Worm (Caenorhabditis elegans) whole organism, L3 larva: ENCODE data around the gene F41F3.1.

Source experiments
- R02D3.7 ChIP-seq: fragments of 150-350 bp; optimal IDR thresholded peaks from 2 replicates; lab custom pipeline; 2014; ENCODE audit warnings: missing biosample characterization, missing genetic modification characterization
- ZK546.5 ChIP-seq: sonication (generic microtip); optimal IDR thresholded peaks from 2 replicates; lab custom pipeline; 2017; ENCODE audit warnings: missing biosample characterization, missing genetic modification characterization
- ama-1 ChIP-seq: fragments of 150-350 bp; optimal IDR thresholded peaks from 2 replicates; lab custom pipeline; 2018
- ceh-16 ChIP-seq: sonication (generic microtip); optimal IDR thresholded peaks from 2 replicates; lab custom pipeline; 2017; ENCODE audit warnings: missing biosample characterization, missing genetic modification characterization
- daf-12 ChIP-seq: fragments of 150-350 bp; optimal IDR thresholded peaks from 2 replicates; lab custom pipeline; 2014; ENCODE audit warnings: missing biosample characterization, missing genetic modification reagents, missing genetic modification characterization
- egl-5 ChIP-seq: fragments of 150-350 bp; optimal IDR thresholded peaks from 2 replicates; lab custom pipeline; 2017; ENCODE audit warnings: missing biosample characterization, missing genetic modification reagents, missing genetic modification characterization, inconsistent platforms
- elt-1 ChIP-seq: fragments of 150-350 bp; optimal IDR thresholded peaks from 2 replicates; lab custom pipeline; 2014; ENCODE audit warnings: missing biosample characterization, missing genetic modification characterization
- elt-2 ChIP-seq: sonication (generic microtip); optimal IDR thresholded peaks from 2 replicates; lab custom pipeline; 2016; ENCODE audit warnings: missing genetic modification reagents, mild to moderate bottlenecking, missing genetic modification characterization, missing compliant biosample characterization
- elt-3 ChIP-seq, 3 experiments: fragments of 150-350 bp in 1 of 3; sonication (generic microtip) in 2 of 3; optimal IDR thresholded peaks; 2 replicates in 2 of 3; 4 replicates in 1 of 3; lab custom pipeline; 2014 to 2017; ENCODE audit warnings: missing biosample characterization in 3 of 3, missing genetic modification characterization in 3 of 3
- fkh-10 ChIP-seq: sonication (generic microtip); optimal IDR thresholded peaks from 2 replicates; lab custom pipeline; 2017; ENCODE audit warnings: missing biosample characterization, missing genetic modification reagents, missing genetic modification characterization
- fkh-2 ChIP-seq: fragments of 150-350 bp; optimal IDR thresholded peaks from 2 replicates; lab custom pipeline; 2014; ENCODE audit warnings: missing biosample characterization, missing genetic modification reagents, missing genetic modification characterization
- fos-1 ChIP-seq: fragments of 150-350 bp; optimal IDR thresholded peaks from 2 replicates; lab custom pipeline; 2014; ENCODE audit warnings: missing biosample characterization, missing genetic modification characterization
- hmg-11 ChIP-seq: sonication (generic microtip); optimal IDR thresholded peaks from 2 replicates; lab custom pipeline; 2016; ENCODE audit warnings: missing genetic modification characterization, missing compliant biosample characterization
- lin-15B ChIP-seq: fragments of 150-350 bp; optimal IDR thresholded peaks from 2 replicates; lab custom pipeline; 2014; ENCODE audit warnings: missing biosample characterization, missing genetic modification characterization
- lin-39 ChIP-seq: fragments of 150-350 bp; optimal IDR thresholded peaks from 2 replicates; lab custom pipeline; 2018; ENCODE audit warnings: missing biosample characterization, missing genetic modification reagents, missing genetic modification characterization
- lsy-12 ChIP-seq: sonication (generic microtip); optimal IDR thresholded peaks from 2 replicates; lab custom pipeline; 2016; ENCODE audit warnings: mild to moderate bottlenecking, missing genetic modification characterization, missing compliant biosample characterization
- mdl-1 ChIP-seq: fragments of 150-350 bp; optimal IDR thresholded peaks from 2 replicates; lab custom pipeline; 2014; ENCODE audit warnings: missing biosample characterization, missing genetic modification characterization
- mml-1 ChIP-seq: fragments of 150-350 bp; sonication (generic microtip); optimal IDR thresholded peaks from 3 replicates; lab custom pipeline; 2014; ENCODE audit warnings: missing biosample characterization, missing genetic modification characterization
- nfya-1 ChIP-seq: sonication (generic microtip); optimal IDR thresholded peaks from 2 replicates; lab custom pipeline; 2017; ENCODE audit warnings: missing genetic modification characterization, mild to moderate bottlenecking, missing compliant biosample characterization, antibody characterized with exemption, moderate library complexity; ENCODE audit not compliant: insufficient read depth
- nhr-11 ChIP-seq: fragments of 150-350 bp; optimal IDR thresholded peaks from 2 replicates; lab custom pipeline; 2014; ENCODE audit warnings: missing biosample characterization, missing genetic modification characterization
- nhr-12 ChIP-seq: fragments of 150-350 bp; optimal IDR thresholded peaks from 2 replicates; lab custom pipeline; 2014; ENCODE audit warnings: missing biosample characterization, missing genetic modification characterization
- nhr-23 ChIP-seq: fragments of 150-350 bp; optimal IDR thresholded peaks from 2 replicates; lab custom pipeline; 2014; ENCODE audit warnings: missing biosample characterization, missing genetic modification reagents, missing genetic modification characterization
- nhr-237 ChIP-seq: fragments of 150-350 bp; optimal IDR thresholded peaks from 2 replicates; lab custom pipeline; 2014; ENCODE audit warnings: missing biosample characterization, missing genetic modification characterization
- nhr-25 ChIP-seq: sonication (generic microtip); optimal IDR thresholded peaks from 2 replicates; lab custom pipeline; 2017; ENCODE audit warnings: missing biosample characterization, missing genetic modification characterization
- nhr-28 ChIP-seq: fragments of 150-350 bp; optimal IDR thresholded peaks from 2 replicates; lab custom pipeline; 2014; ENCODE audit warnings: missing biosample characterization, missing genetic modification characterization
- nhr-67 ChIP-seq: fragments of 150-350 bp; optimal IDR thresholded peaks from 2 replicates; lab custom pipeline; 2014; ENCODE audit warnings: missing biosample characterization, missing genetic modification characterization
- nhr-76 ChIP-seq: fragments of 150-350 bp; sonication (generic microtip); optimal IDR thresholded peaks from 5 replicates; lab custom pipeline; 2014; ENCODE audit warnings: missing biosample characterization, missing genetic modification characterization
- pqm-1 ChIP-seq: fragments of 150-350 bp; optimal IDR thresholded peaks from 2 replicates; lab custom pipeline; 2017; ENCODE audit warnings: missing biosample characterization, missing genetic modification characterization, inconsistent platforms
- sea-2 ChIP-seq: fragments of 150-350 bp; sonication (generic microtip); optimal IDR thresholded peaks from 4 replicates; lab custom pipeline; 2014; ENCODE audit warnings: missing biosample characterization, missing genetic modification reagents, missing genetic modification characterization
- skn-1 ChIP-seq: fragments of 150-350 bp; optimal IDR thresholded peaks from 2 replicates; lab custom pipeline; 2014; ENCODE audit warnings: missing biosample characterization, missing genetic modification characterization
- snpc-4 ChIP-seq: fragments of 150-350 bp; optimal IDR thresholded peaks from 2 replicates; lab custom pipeline; 2014; ENCODE audit warnings: missing biosample characterization, missing genetic modification characterization
- tbx-2 ChIP-seq: sonication (generic microtip); optimal IDR thresholded peaks from 2 replicates; lab custom pipeline; 2016; ENCODE audit warnings: mild to moderate bottlenecking, missing genetic modification characterization, missing compliant biosample characterization
- unc-39 ChIP-seq: sonication (generic microtip); optimal IDR thresholded peaks from 4 replicates; lab custom pipeline; 2017; ENCODE audit warnings: missing biosample characterization, missing genetic modification characterization
- unc-62 ChIP-seq: fragments of 150-350 bp; sonication (generic microtip); optimal IDR thresholded peaks from 4 replicates; lab custom pipeline; 2014; ENCODE audit warnings: missing biosample characterization, missing genetic modification reagents, missing genetic modification characterization
- zag-1 ChIP-seq: fragments of 150-350 bp; optimal IDR thresholded peaks from 2 replicates; lab custom pipeline; 2014; ENCODE audit warnings: missing biosample characterization, missing genetic modification characterization
- ztf-11 ChIP-seq: fragments of 150-350 bp; optimal IDR thresholded peaks from 2 replicates; lab custom pipeline; 2014; ENCODE audit warnings: missing biosample characterization, missing genetic modification characterization

F41F3.1 gene

DNA sequence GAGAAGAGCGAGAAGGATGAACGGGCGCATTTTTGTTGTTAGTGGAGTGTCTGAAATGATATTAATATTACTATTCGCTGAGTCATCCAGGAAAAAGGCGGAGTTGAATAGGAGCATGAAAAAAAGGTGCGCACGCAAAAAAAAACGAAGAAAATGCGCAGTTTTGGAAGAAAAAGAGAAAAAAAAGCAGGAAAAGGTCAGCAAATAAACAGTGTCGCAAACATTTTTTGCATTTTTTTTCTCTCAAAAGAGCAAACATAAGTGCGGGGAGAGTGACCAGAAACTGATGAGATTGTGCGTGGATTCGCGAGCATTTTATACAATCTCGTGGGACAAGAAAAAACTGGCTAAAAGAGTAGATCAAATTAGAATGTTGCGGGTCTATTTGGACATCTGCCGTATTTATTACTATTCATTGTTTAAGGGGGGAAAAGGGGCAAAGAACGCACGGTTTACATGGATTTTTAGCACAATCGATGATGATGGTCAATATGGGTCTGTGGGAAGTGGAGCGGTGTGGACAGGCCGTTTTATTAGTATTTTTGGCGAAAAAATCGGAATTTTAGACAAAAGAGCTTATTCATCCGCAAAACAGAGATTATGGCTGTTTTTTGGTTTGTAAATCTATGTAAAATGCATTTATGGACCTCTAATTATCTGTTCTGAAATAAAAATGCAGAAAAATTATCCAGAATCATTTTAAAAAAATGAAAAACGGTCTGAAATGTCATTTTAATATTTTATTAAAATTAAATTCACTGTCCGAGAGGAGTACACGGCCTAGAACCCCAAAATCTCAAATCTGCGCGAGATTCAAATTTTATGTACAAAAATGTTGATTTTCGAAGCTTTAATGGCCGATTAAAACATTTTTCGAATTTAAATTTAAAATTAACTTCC lies 38.3 kb downstream of the F41F3.1 start, which contains the start of gene cpg-8:
cpg-8 (minus strand) TSS at position 51 of the 900 bp plus-strand sequence.
- TF ChIP-seq mdl-1, result no peak
- no peak for TF ChIP-seq elt-1 (tag; lab: Kevin White, UChicago)
- no peak for TF ChIP-seq nhr-237 (tag; lab: Kevin White, UChicago)
- TF ChIP-seq ZK546.5 (tag; lab: Kevin White, UChicago), result no peak
- no peak for TF ChIP-seq ama-1 (lab: Kevin White, UChicago)
- no peak for TF ChIP-seq lin-15B (tag; lab: Kevin White, UChicago)
- TF ChIP-seq pqm-1 (tag; lab: Kevin White, UChicago), result no peak
- no peak for TF ChIP-seq zag-1 (tag; lab: Kevin White, UChicago)
- TF ChIP-seq fkh-2 (tag; lab: Kevin White, UChicago), result no peak
- TF ChIP-seq hmg-11 (tag; lab: Kevin White, UChicago), result no peak
- no peak for TF ChIP-seq lin-39
- TF ChIP-seq ztf-11, result no peak
- no peak for TF ChIP-seq fkh-10 (GFP tag; lab: Kevin White, UChicago)
- no peak for TF ChIP-seq elt-3 (tag; optimal IDR thresholded peaks at IDR 0.05; lab: Kevin White, UChicago)

DNA sequence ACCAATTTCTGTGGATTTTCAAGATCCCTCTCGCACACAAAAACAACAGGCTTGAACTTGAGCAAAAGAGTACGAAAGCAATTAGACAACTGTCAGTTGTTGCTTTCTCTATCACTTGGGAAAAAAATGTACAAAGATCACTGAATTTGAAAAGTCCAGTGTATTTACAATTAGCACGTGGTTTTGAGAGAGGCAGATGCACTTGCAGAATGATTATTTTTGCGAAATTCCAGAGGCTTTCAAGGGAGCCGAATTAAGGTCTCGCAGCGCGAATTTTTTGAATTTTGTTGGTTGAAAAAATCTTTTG lies 38.9 kb downstream of the F41F3.1 start:
- TF ChIP-seq egl-5 (tag; lab: Kevin White, UChicago) (peak; percentile 7), snpc-4 (no peak), skn-1 (tag; lab: Kevin White, UChicago) (no peak), nhr-25 (no peak), fos-1 (tag; lab: Kevin White, UChicago) (no peak), lsy-12 (tag; lab: Kevin White, UChicago) (no peak), nhr-28 (tag; lab: Kevin White, UChicago) (no peak), R02D3.7 (no peak), elt-3 (tag; optimal IDR thresholded peaks at IDR 0.05; lab: Kevin White, UChicago) (no peak), daf-12 (tag; lab: Kevin White, UChicago) (no peak), sea-2 (GFP tag; lab: Kevin White, UChicago) (no peak), lin-39 (peak; percentile 7), pqm-1 (tag; lab: Kevin White, UChicago) (no peak), zag-1 (tag; lab: Kevin White, UChicago) (no peak), nhr-23 (tag; lab: Kevin White, UChicago) (no peak), elt-2 (tag; lab: Kevin White, UChicago) (no peak), ZK546.5 (tag; lab: Kevin White, UChicago) (no peak), elt-1 (tag; lab: Kevin White, UChicago) (no peak), ceh-16 (tag; lab: Kevin White, UChicago) (no peak), nfya-1 (tag; lab: Kevin White, UChicago) (peak; percentile 39), tbx-2 (tag; lab: Kevin White, UChicago) (no peak), nhr-11 (tag; lab: Kevin White, UChicago) (peak; percentile 32), nhr-12 (tag; lab: Kevin White, UChicago) (no peak), unc-39 (tag; lab: Kevin White, UChicago) (no peak), unc-62 (GFP tag; lab: Kevin White, UChicago) (no peak), fkh-2 (tag; lab: Kevin White, UChicago) (no peak), nhr-76 (tag; lab: Kevin White, UChicago) (no peak), ztf-11 (no peak)

DNA sequence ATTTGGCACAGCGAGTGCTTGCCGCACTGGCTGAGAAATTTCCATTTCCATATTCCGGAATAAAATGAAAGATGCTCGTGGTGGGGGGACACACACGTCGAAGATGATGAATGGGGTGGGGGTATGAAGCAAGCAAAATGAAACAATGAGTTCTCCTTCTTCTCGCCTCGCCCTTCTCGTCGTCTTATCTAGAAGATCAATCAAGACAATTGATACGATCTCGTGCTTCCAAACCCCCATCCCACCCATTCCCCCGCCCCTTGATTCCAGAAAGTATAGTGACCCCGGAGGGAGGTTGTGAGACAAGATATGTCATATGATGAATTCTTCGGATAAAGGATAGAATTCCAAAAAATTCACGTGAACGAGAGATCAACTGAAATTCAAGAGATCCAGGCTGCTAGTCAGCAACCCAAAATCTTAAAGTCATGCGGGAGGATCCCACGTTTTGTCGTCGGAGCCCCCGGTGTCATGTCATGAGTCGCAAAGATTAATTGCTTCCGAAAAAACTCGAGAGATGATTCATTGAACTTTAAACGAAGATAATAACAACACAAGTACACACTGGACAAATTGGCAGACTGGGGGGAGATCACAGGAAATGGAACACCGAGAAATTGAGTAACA lies 40.2 kb downstream of the F41F3.1 start:
- TF ChIP-seq nhr-67 (tag; lab: Kevin White, UChicago), result no peak
- no peak for TF ChIP-seq ztf-11
- no peak for TF ChIP-seq mdl-1
- TF ChIP-seq lin-39, result peak; percentile 41
- TF ChIP-seq fkh-2 (tag; lab: Kevin White, UChicago), result no peak
- TF ChIP-seq nhr-11 (tag; lab: Kevin White, UChicago), result peak; percentile 68
- no peak for TF ChIP-seq nhr-76 (tag; lab: Kevin White, UChicago)
- no peak for TF ChIP-seq tbx-2 (tag; lab: Kevin White, UChicago)
- no peak for TF ChIP-seq mml-1 (tag; lab: Kevin White, UChicago)
- TF ChIP-seq skn-1 (tag; lab: Kevin White, UChicago), result no peak
- TF ChIP-seq snpc-4, result no peak
- peak; percentile 80 for TF ChIP-seq elt-1 (tag; lab: Kevin White, UChicago)
